Fruit fly (Drosophila melanogaster) whole organism, embryonic: Measurements from ENCODE around the gene pyd.

Experiments
- Atf-2 ChIP-seq: fragments of 200-800 bp; sonication (Bioruptor generic); optimal IDR thresholded peaks from 2 replicates; lab custom pipeline; 2016; ENCODE audit warnings: missing biosample characterization, missing genetic modification characterization
- BEAF-32 ChIP-seq: fragments of 200-800 bp; sonication (Bioruptor generic); optimal IDR thresholded peaks from 3 replicates; lab custom pipeline; 2017; ENCODE audit warnings: missing biosample characterization, missing genetic modification characterization, mild to moderate bottlenecking, moderate library complexity, missing genetic modification reagents
- CG10209 ChIP-seq: fragments of 200-800 bp; sonication (Bioruptor generic); optimal IDR thresholded peaks from 3 replicates; lab custom pipeline; 2017; ENCODE audit warnings: missing biosample characterization, mild to moderate bottlenecking, missing genetic modification characterization, missing genetic modification reagents
- CG10654 ChIP-seq: fragments of 200-800 bp; sonication (Bioruptor generic); optimal IDR thresholded peaks from 2 replicates; lab custom pipeline; 2016; ENCODE audit warnings: missing biosample characterization, missing genetic modification characterization
- CG11398 ChIP-seq: fragments of 200-800 bp; sonication (Bioruptor generic); optimal IDR thresholded peaks from 2 replicates; lab custom pipeline; 2016; ENCODE audit warnings: missing biosample characterization, missing genetic modification characterization
- CG12299 ChIP-seq: fragments of 200-800 bp; sonication (Bioruptor generic); optimal IDR thresholded peaks from 2 replicates; lab custom pipeline; 2018; ENCODE audit warnings: missing biosample characterization, mild to moderate bottlenecking, missing genetic modification characterization
- CG17568 ChIP-seq: fragments of 200-800 bp; sonication (Bioruptor generic); optimal IDR thresholded peaks from 2 replicates; lab custom pipeline; 2018; ENCODE audit warnings: missing biosample characterization, mild to moderate bottlenecking, missing genetic modification characterization, moderate library complexity
- CG17912 ChIP-seq: fragments of 200-800 bp; sonication (Bioruptor generic); optimal IDR thresholded peaks from 2 replicates; lab custom pipeline; 2018; ENCODE audit warnings: missing biosample characterization, mild to moderate bottlenecking, missing genetic modification characterization
- CG18764 ChIP-seq: fragments of 200-800 bp; sonication (Bioruptor generic); optimal IDR thresholded peaks from 3 replicates; lab custom pipeline; 2016; ENCODE audit warnings: missing biosample characterization, missing genetic modification characterization
- CG32532 ChIP-seq: fragments of 200-800 bp; sonication (Bioruptor generic); IDR thresholded peaks from 2 replicates; pipeline ENCODE4 v1.3.6; 2022; ENCODE audit warnings: missing biosample characterization, missing genetic modification characterization
- CG3407 ChIP-seq: fragments of 200-800 bp; sonication (Bioruptor generic); optimal IDR thresholded peaks from 2 replicates; lab custom pipeline; 2018; ENCODE audit warnings: missing biosample characterization, mild to moderate bottlenecking, missing genetic modification characterization
- CG34422 ChIP-seq: fragments of 200-800 bp; sonication (Bioruptor generic); IDR thresholded peaks from 3 replicates; pipeline ENCODE4 v1.3.6; 2022; ENCODE audit warnings: missing biosample characterization, missing genetic modification characterization
- CG3838 ChIP-seq: fragments of 200-800 bp; sonication (Bioruptor generic); optimal IDR thresholded peaks from 3 replicates; lab custom pipeline; 2016; ENCODE audit warnings: missing biosample characterization, missing genetic modification characterization
- CG4360 ChIP-seq: fragments of 200-800 bp; sonication (Bioruptor generic); IDR thresholded peaks from 2 replicates; pipeline ENCODE4 v1.3.6; 2022; ENCODE audit warnings: missing biosample characterization, missing genetic modification characterization
- CG43689 ChIP-seq: fragments of 200-800 bp; sonication (Bioruptor generic); IDR thresholded peaks from 2 replicates; pipeline ENCODE4 v1.3.6; 2022; ENCODE audit warnings: missing biosample characterization, missing genetic modification characterization
- CG4424 ChIP-seq: fragments of 200-800 bp; sonication (Bioruptor generic); optimal IDR thresholded peaks from 3 replicates; lab custom pipeline; 2016; ENCODE audit warnings: missing biosample characterization, missing genetic modification characterization
- CG5953 ChIP-seq: fragments of 200-800 bp; sonication (Bioruptor generic); IDR thresholded peaks from 2 replicates; pipeline ENCODE4 v1.3.6; 2022; ENCODE audit warnings: missing biosample characterization, missing genetic modification characterization
- CG6689 ChIP-seq: fragments of 200-800 bp; sonication (Bioruptor generic); IDR thresholded peaks from 2 replicates; pipeline ENCODE4 v1.3.6; 2022; ENCODE audit warnings: missing biosample characterization, missing genetic modification characterization
- CG6813 ChIP-seq: fragments of 200-800 bp; sonication (Bioruptor generic); optimal IDR thresholded peaks from 2 replicates; lab custom pipeline; 2017; ENCODE audit warnings: missing biosample characterization, missing genetic modification characterization, mild to moderate bottlenecking, moderate library complexity, missing genetic modification reagents
- CG7987 ChIP-seq: fragments of 200-800 bp; sonication (Bioruptor generic); optimal IDR thresholded peaks from 2 replicates; lab custom pipeline; 2018; ENCODE audit warnings: missing biosample characterization, mild to moderate bottlenecking, missing genetic modification characterization, moderate library complexity
- CG8765 ChIP-seq: fragments of 200-800 bp; sonication (Bioruptor generic); IDR thresholded peaks from 2 replicates; pipeline ENCODE4 v1.3.6; 2022; ENCODE audit warnings: missing biosample characterization, missing genetic modification characterization
- CG9932 ChIP-seq: fragments of 200-800 bp; sonication (Bioruptor generic); IDR thresholded peaks from 2 replicates; pipeline ENCODE4 v1.3.6; 2022; ENCODE audit warnings: missing biosample characterization, missing genetic modification characterization
- CHES-1-like ChIP-seq: fragments of 200-800 bp; sonication (Bioruptor generic); optimal IDR thresholded peaks from 2 replicates; lab custom pipeline; 2016; ENCODE audit warnings: missing biosample characterization, missing genetic modification characterization
- CoRest ChIP-seq: fragments of 200-800 bp; sonication (Bioruptor generic); optimal IDR thresholded peaks from 3 replicates; lab custom pipeline; 2018; ENCODE audit warnings: missing biosample characterization, mild to moderate bottlenecking, missing genetic modification characterization, moderate library complexity
- CrebB ChIP-seq: fragments of 200-800 bp; sonication (Bioruptor generic); optimal IDR thresholded peaks from 3 replicates; lab custom pipeline; 2018; ENCODE audit warnings: missing biosample characterization, mild to moderate bottlenecking, missing genetic modification characterization
- Deaf1 ChIP-seq: fragments of 200-800 bp; optimal IDR thresholded peaks from 3 replicates; lab custom pipeline; 2019; ENCODE audit warnings: missing biosample characterization, mild to moderate bottlenecking, missing genetic modification characterization, moderate library complexity
- HHEX ChIP-seq: fragments of 200-800 bp; sonication (Bioruptor generic); optimal IDR thresholded peaks from 3 replicates; lab custom pipeline; 2017; ENCODE audit warnings: missing biosample characterization, mild to moderate bottlenecking, missing genetic modification characterization, missing genetic modification reagents
- Hmr ChIP-seq: fragments of 200-800 bp; sonication (Bioruptor generic); optimal IDR thresholded peaks from 3 replicates; lab custom pipeline; 2017; ENCODE audit warnings: mild to moderate bottlenecking, missing biosample characterization, missing genetic modification reagents, missing genetic modification characterization
- Hr3 ChIP-seq: fragments of 200-800 bp; sonication (Bioruptor generic); optimal IDR thresholded peaks from 3 replicates; lab custom pipeline; 2016; ENCODE audit warnings: missing biosample characterization, missing genetic modification characterization
- Hr39 ChIP-seq: fragments of >200 bp; optimal IDR thresholded peaks from 2 replicates; lab custom pipeline; 2017
- Jarid2 ChIP-seq: fragments of 200-800 bp; sonication (Bioruptor generic); optimal IDR thresholded peaks from 3 replicates; lab custom pipeline; 2017; ENCODE audit warnings: mild to moderate bottlenecking, missing biosample characterization, missing genetic modification reagents, missing genetic modification characterization
- MESR4 ChIP-seq: fragments of 200-800 bp; sonication (Bioruptor generic); optimal IDR thresholded peaks from 2 replicates; lab custom pipeline; 2018; ENCODE audit warnings: missing biosample characterization, mild to moderate bottlenecking, missing genetic modification characterization, moderate library complexity
- Mad ChIP-seq: fragments of 200-800 bp; sonication (Bioruptor generic); optimal IDR thresholded peaks from 2 replicates; lab custom pipeline; 2016; ENCODE audit warnings: missing biosample characterization, missing genetic modification characterization
- Med ChIP-seq: fragments of 200-800 bp; sonication (Bioruptor generic); peaks from one replicate; lab custom pipeline; 2016; ENCODE audit warnings: missing biosample characterization, missing genetic modification characterization, mild to moderate bottlenecking, inconsistent platforms, moderate library complexity
- NC2α ChIP-seq: fragments of 200-800 bp; sonication (Bioruptor generic); optimal IDR thresholded peaks from 2 replicates; lab custom pipeline; 2016; ENCODE audit warnings: missing biosample characterization, missing genetic modification characterization
- Opbp ChIP-seq: fragments of 200-800 bp; sonication (Bioruptor generic); IDR thresholded peaks from 3 replicates; pipeline ENCODE4 v1.3.6; 2022; ENCODE audit warnings: missing biosample characterization, missing genetic modification characterization; ENCODE audit not compliant: partially characterized antibody
- Side ChIP-seq: fragments of 200-800 bp; sonication (Bioruptor generic); optimal IDR thresholded peaks from 2 replicates; lab custom pipeline; 2016; ENCODE audit warnings: missing biosample characterization, missing genetic modification characterization
- Sry-β ChIP-seq: fragments of 200-800 bp; sonication (Bioruptor generic); optimal IDR thresholded peaks from 2 replicates; lab custom pipeline; 2018; ENCODE audit warnings: missing biosample characterization, mild to moderate bottlenecking, missing genetic modification characterization, moderate library complexity
- br ChIP-seq: fragments of >200 bp; optimal IDR thresholded peaks from 2 replicates; lab custom pipeline; 2017
- cas ChIP-seq: fragments of 200-800 bp; sonication (Bioruptor generic); IDR thresholded peaks from 2 replicates; pipeline ENCODE4 v1.3.6; 2022; ENCODE audit warnings: missing biosample characterization, missing genetic modification characterization
- dm ChIP-seq: fragments of 200-800 bp; sonication (Bioruptor generic); optimal IDR thresholded peaks from 3 replicates; lab custom pipeline; 2016; ENCODE audit warnings: missing biosample characterization, missing genetic modification characterization
- exex ChIP-seq: fragments of 200-800 bp; sonication (Bioruptor generic); optimal IDR thresholded peaks from 4 replicates; lab custom pipeline; 2018; ENCODE audit warnings: missing biosample characterization, mild to moderate bottlenecking, missing genetic modification characterization, moderate library complexity
- gro ChIP-seq: fragments of 200-800 bp; sonication (Bioruptor generic); optimal IDR thresholded peaks from 2 replicates; lab custom pipeline; 2016; ENCODE audit warnings: missing biosample characterization, missing genetic modification characterization
- gt ChIP-seq: fragments of 200-800 bp; sonication (Bioruptor generic); IDR thresholded peaks from 2 replicates; pipeline ENCODE4 v1.3.6; 2022; ENCODE audit warnings: missing biosample characterization, missing genetic modification characterization
- klu ChIP-seq: fragments of 200-800 bp; sonication (Bioruptor generic); IDR thresholded peaks from 2 replicates; pipeline ENCODE4 v1.3.6; 2022; ENCODE audit warnings: missing biosample characterization, missing genetic modification characterization
- knrl ChIP-seq: fragments of 200-800 bp; sonication (Bioruptor generic); IDR thresholded peaks from 3 replicates; pipeline ENCODE4 v1.3.6; 2022; ENCODE audit warnings: missing biosample characterization, missing genetic modification characterization; ENCODE audit not compliant: partially characterized antibody
- maf-S ChIP-seq: fragments of 200-800 bp; sonication (Bioruptor generic); optimal IDR thresholded peaks from 2 replicates; lab custom pipeline; 2016; ENCODE audit warnings: missing biosample characterization, missing genetic modification characterization
- pnt ChIP-seq: fragments of 200-800 bp; sonication (Bioruptor generic); optimal IDR thresholded peaks from 3 replicates; lab custom pipeline; 2016; ENCODE audit warnings: missing biosample characterization, missing genetic modification characterization
- sc ChIP-seq, 3 experiments: fragments of >200 bp in 2 of 3; fragments of 200-800 bp in 1 of 3; sonication (Bioruptor generic) in 1 of 3; optimal IDR thresholded peaks; 2 replicates in 2 of 3; 3 replicates in 1 of 3; lab custom pipeline; 2017; ENCODE audit warnings: mild to moderate bottlenecking in 1 of 3, missing biosample characterization in 1 of 3, missing genetic modification characterization in 1 of 3, missing genetic modification reagents in 1 of 3
- slp2 ChIP-seq: fragments of 200-800 bp; sonication (Bioruptor generic); optimal IDR thresholded peaks from 2 replicates; lab custom pipeline; 2016; ENCODE audit warnings: missing biosample characterization, missing genetic modification characterization
- sob ChIP-seq: fragments of 200-800 bp; sonication (Bioruptor generic); IDR thresholded peaks from 2 replicates; pipeline ENCODE4 v1.3.6; 2022; ENCODE audit warnings: missing biosample characterization, missing genetic modification characterization
- trem ChIP-seq: fragments of 200-800 bp; optimal IDR thresholded peaks from 3 replicates; lab custom pipeline; 2019; ENCODE audit warnings: missing biosample characterization, mild to moderate bottlenecking, missing genetic modification characterization, moderate library complexity

The pyd gene

DNA sequence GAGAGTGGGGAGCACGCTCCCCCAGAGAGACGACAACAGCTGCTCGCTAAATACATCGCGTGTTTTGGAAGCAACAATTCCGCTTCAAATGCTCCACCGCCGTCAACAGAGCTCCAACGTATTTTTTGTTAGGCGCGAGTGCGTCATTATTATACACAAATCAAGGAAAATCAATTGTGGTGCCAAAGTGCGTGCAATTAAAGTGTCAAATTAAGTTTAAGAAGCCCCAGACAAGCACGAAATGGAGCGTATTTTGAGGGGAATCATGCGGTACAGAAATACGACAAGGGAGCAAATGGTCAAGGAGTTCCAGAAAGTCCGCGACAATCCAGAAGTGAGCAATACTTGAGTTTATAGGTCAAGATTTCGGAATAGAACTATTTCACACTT lies 49.1 kb upstream of the pyd start, which contains the start of gene CAHbeta:
TSS of gene CAHbeta (plus strand) at position 85 of the 390 bp plus-strand sequence.
- TF ChIP-seq CG10654 (GFP tag; lab: Kevin White, UChicago) (no peak), Mad (GFP tag; lab: Kevin White, UChicago) (no peak), CG43689 (GFP tag; lab: Robert Waterston, UW) (no peak), maf-S (GFP tag; lab: Kevin White, UChicago) (no peak), gt (GFP tag; lab: Robert Waterston, UW) (no peak), CG12299 (tag; lab: Kevin White, UChicago) (peak; percentile 56), Hr39 (lab: Kevin White, UChicago) (no peak), HHEX (GFP tag; lab: Kevin White, UChicago) (no peak), CG11398 (GFP tag; lab: Kevin White, UChicago) (no peak), trem (tag; lab: Kevin White, UChicago) (no peak), CHES-1-like (GFP tag; lab: Kevin White, UChicago) (no peak), CG3407 (GFP tag; lab: Kevin White, UChicago) (no peak), br (lab: Kevin White, UChicago) (no peak), knrl (GFP tag; lab: Robert Waterston, UW) (no peak), Side (no peak), sc (optimal IDR thresholded peaks at IDR 0.05; lab: Kevin White, UChicago) (no peak), sc (GFP tag; optimal IDR thresholded peaks at IDR 0.05; lab: Kevin White, UChicago) (no peak), CG7987 (GFP tag; lab: Kevin White, UChicago) (peak; percentile 66), CrebB (no peak), CG34422 (GFP tag; lab: Robert Waterston, UW) (peak; percentile 12; the same call in 1 of the 3 replicates), pnt (no peak), BEAF-32 (GFP tag; lab: Kevin White, UChicago) (no peak), Med (GFP tag; lab: Kevin White, UChicago) (peak; percentile 82), klu (GFP tag; lab: Robert Waterston, UW) (no peak), CG17912 (GFP tag; lab: Kevin White, UChicago) (no peak), Hmr (no peak), Hr3 (GFP tag; lab: Kevin White, UChicago) (no peak), Sry-β (GFP tag; lab: Kevin White, UChicago) (no peak), CG6813 (no peak), CG4360 (GFP tag; lab: Robert Waterston, UW) (no peak), CG17568 (GFP tag; lab: Kevin White, UChicago) (peak; percentile 7), MESR4 (GFP tag; lab: Kevin White, UChicago) (no peak), gro (peak; percentile 36), Opbp (no peak), CG10209 (no peak), CG9932 (no peak), slp2 (GFP tag; lab: Kevin White, UChicago) (no peak), CG8765 (GFP tag; lab: Robert Waterston, UW) (no peak), dm (GFP tag; lab: Kevin White, UChicago) (no peak), CG32532 (GFP tag; lab: Robert Waterston, UW) (peak; percentile 36; the same call in 1 of the 2 replicates), exex (tag; lab: Kevin White, UChicago) (peak; percentile 17), Jarid2 (GFP tag; lab: Kevin White, UChicago) (peak; percentile 34), CG3838 (GFP tag; lab: Kevin White, UChicago) (no peak), CoRest (no peak), CG4424 (GFP tag; lab: Kevin White, UChicago) (no peak), sob (GFP tag; lab: Robert Waterston, UW) (no peak), CG5953 (GFP tag; lab: Robert Waterston, UW) (no peak), cas (GFP tag; lab: Robert Waterston, UW) (no peak), CG6689 (GFP tag; lab: Robert Waterston, UW) (no peak), Deaf1 (tag; lab: Kevin White, UChicago) (no peak), Atf-2 (no peak), CG18764 (GFP tag; lab: Kevin White, UChicago) (no peak), NC2α (GFP tag; lab: Kevin White, UChicago) (no peak)
